Fruit fly (Drosophila melanogaster) whole organism, wandering third instar larva: ENCODE data around the gene CG18170.

Experiments used
- Abd-B ChIP-seq: fragments of >200 bp; optimal IDR thresholded peaks from 2 replicates; lab custom pipeline; 2017; ENCODE audit warnings: missing biosample characterization, missing genetic modification characterization
- CG32264 ChIP-seq: fragments of 200-800 bp; sonication (Bioruptor generic); optimal IDR thresholded peaks from 2 replicates; lab custom pipeline; 2016; ENCODE audit warnings: missing biosample characterization, missing genetic modification characterization
- CG9705 ChIP-seq: fragments of 200-800 bp; sonication (Bioruptor generic); optimal IDR thresholded peaks from 2 replicates; lab custom pipeline; 2018; ENCODE audit warnings: missing biosample characterization, mild to moderate bottlenecking, missing genetic modification characterization
- CrebA ChIP-seq: fragments of 200-800 bp; sonication (Bioruptor generic); optimal IDR thresholded peaks from 2 replicates; lab custom pipeline; 2016; ENCODE audit warnings: missing biosample characterization, mild to moderate bottlenecking, missing genetic modification characterization, borderline replicate concordance
- Dfd ChIP-seq: fragments of >200 bp; optimal IDR thresholded peaks from 2 replicates; lab custom pipeline; 2017; ENCODE audit warnings: missing biosample characterization, missing genetic modification characterization
- Dif ChIP-seq: fragments of 200-275, 200-300 bp; sonication (Bioruptor generic); optimal IDR thresholded peaks from 2 replicates; lab custom pipeline; 2018; ENCODE audit warnings: missing biosample characterization, missing genetic modification characterization; ENCODE audit not compliant: partially characterized antibody
- GATAd ChIP-seq: sonication (Bioruptor generic); optimal IDR thresholded peaks from 2 replicates; lab custom pipeline; 2016; ENCODE audit warnings: missing biosample characterization, missing genetic modification characterization
- HLH106 ChIP-seq: fragments of 200-800 bp; optimal IDR thresholded peaks from 3 replicates; lab custom pipeline; 2019; ENCODE audit warnings: missing biosample characterization, mild to moderate bottlenecking, missing genetic modification characterization, moderate library complexity
- Hnf4 ChIP-seq: fragments of 200-800 bp; sonication (Bioruptor generic); optimal IDR thresholded peaks from 2 replicates; lab custom pipeline; 2016; ENCODE audit warnings: missing biosample characterization, mild to moderate bottlenecking, missing genetic modification characterization
- Hr78 ChIP-seq: fragments of >200 bp; optimal IDR thresholded peaks from 2 replicates; lab custom pipeline; 2017; ENCODE audit warnings: missing biosample characterization, missing genetic modification characterization
- Hr83 ChIP-seq: fragments of 200-300 bp; sonication (Bioruptor generic); optimal IDR thresholded peaks from 2 replicates; lab custom pipeline; 2016; ENCODE audit warnings: missing biosample characterization, mild to moderate bottlenecking, missing genetic modification characterization, moderate library complexity; ENCODE audit not compliant: poor library complexity, severe bottlenecking
- Jra ChIP-seq: sonication (Bioruptor generic); optimal IDR thresholded peaks from 2 replicates; lab custom pipeline; 2016; ENCODE audit warnings: missing biosample characterization, missing genetic modification characterization
- Mio ChIP-seq: sonication (Bioruptor generic); optimal IDR thresholded peaks from 2 replicates; lab custom pipeline; 2016; ENCODE audit warnings: missing biosample characterization, missing genetic modification characterization
- Myc ChIP-seq: fragments of >200 bp; optimal IDR thresholded peaks from 2 replicates; lab custom pipeline; 2017
- N ChIP-seq: fragments of >200 bp; optimal IDR thresholded peaks from 2 replicates; lab custom pipeline; 2018; ENCODE audit warnings: missing biosample characterization, missing external identifiers, missing genetic modification characterization
- OdsH ChIP-seq: fragments of 200-800 bp; sonication (Bioruptor generic); optimal IDR thresholded peaks from 2 replicates; lab custom pipeline; 2016; ENCODE audit warnings: missing biosample characterization, mild to moderate bottlenecking, missing genetic modification characterization
- Rel ChIP-seq, 2 experiments: fragments of 200-800 bp; sonication (Bioruptor generic) in 1 of 2; optimal IDR thresholded peaks; 2 replicates in 1 of 2; 3 replicates in 1 of 2; lab custom pipeline; 2016 to 2019; ENCODE audit warnings: mild to moderate bottlenecking in 2 of 2, missing biosample characterization in 2 of 2, missing genetic modification characterization in 2 of 2, moderate library complexity in 1 of 2
- Sp1 ChIP-seq: fragments of 200-800 bp; sonication (Bioruptor generic); optimal IDR thresholded peaks from 3 replicates; lab custom pipeline; 2019; ENCODE audit warnings: missing biosample characterization, mild to moderate bottlenecking, missing genetic modification characterization, moderate library complexity
- Vsx2 ChIP-seq: fragments of 200-300, 225-300 bp; sonication (Bioruptor generic); optimal IDR thresholded peaks from 2 replicates; lab custom pipeline; 2018; ENCODE audit warnings: missing biosample characterization, missing genetic modification characterization; ENCODE audit not compliant: partially characterized antibody
- br ChIP-seq: fragments of 200-800 bp; sonication (Bioruptor generic); optimal IDR thresholded peaks from 2 replicates; lab custom pipeline; 2016; ENCODE audit warnings: missing biosample characterization, missing genetic modification characterization
- brk ChIP-seq: fragments of 200-800 bp; sonication (Bioruptor generic); optimal IDR thresholded peaks from 2 replicates; lab custom pipeline; 2016; ENCODE audit warnings: missing biosample characterization, mild to moderate bottlenecking, missing genetic modification characterization
- dmrt93B ChIP-seq: fragments of 200-800 bp; sonication (Bioruptor generic); optimal IDR thresholded peaks from 2 replicates; lab custom pipeline; 2018; ENCODE audit warnings: missing biosample characterization, mild to moderate bottlenecking, missing genetic modification characterization
- dsf ChIP-seq: sonication (Bioruptor generic); optimal IDR thresholded peaks from 2 replicates; lab custom pipeline; 2016; ENCODE audit warnings: missing biosample characterization, missing genetic modification characterization, borderline replicate concordance
- ey ChIP-seq: fragments of 200-800 bp; sonication (Bioruptor generic); optimal IDR thresholded peaks from 2 replicates; lab custom pipeline; 2016; ENCODE audit warnings: missing biosample characterization, missing genetic modification characterization
- foxo ChIP-seq, 2 experiments: fragments of 200-800 bp; sonication (Bioruptor generic); optimal IDR thresholded peaks; 2 replicates in 1 of 2; 3 replicates in 1 of 2; lab custom pipeline; 2016 to 2017; ENCODE audit warnings: missing biosample characterization in 2 of 2, missing genetic modification characterization in 2 of 2
- fru ChIP-seq: fragments of 200-800 bp; sonication (Bioruptor generic); optimal IDR thresholded peaks from 3 replicates; lab custom pipeline; 2016; ENCODE audit warnings: missing biosample characterization, mild to moderate bottlenecking, missing genetic modification characterization
- h ChIP-seq: fragments of 200-800 bp; sonication (Bioruptor generic); optimal IDR thresholded peaks from 3 replicates; lab custom pipeline; 2016; ENCODE audit warnings: missing biosample characterization, mild to moderate bottlenecking, missing genetic modification characterization
- jim ChIP-seq: fragments of 175-275, 200-325 bp; sonication (Bioruptor generic); optimal IDR thresholded peaks from 2 replicates; lab custom pipeline; 2016; ENCODE audit warnings: missing biosample characterization, mild to moderate bottlenecking, missing genetic modification characterization
- lola ChIP-seq: fragments of >200 bp; optimal IDR thresholded peaks from 2 replicates; lab custom pipeline; 2017; ENCODE audit warnings: missing biosample characterization, missing genetic modification characterization
- pan ChIP-seq: fragments of >200 bp; optimal IDR thresholded peaks from 2 replicates; lab custom pipeline; 2017
- psq ChIP-seq: fragments of 200-800 bp; sonication (Bioruptor generic); optimal IDR thresholded peaks from 3 replicates; lab custom pipeline; 2017; ENCODE audit warnings: missing biosample characterization, mild to moderate bottlenecking, missing genetic modification characterization, moderate library complexity
- rgr ChIP-seq: fragments of 200-800 bp; sonication (Bioruptor generic); optimal IDR thresholded peaks from 3 replicates; lab custom pipeline; 2016; ENCODE audit warnings: missing biosample characterization, mild to moderate bottlenecking, missing genetic modification characterization
- sage ChIP-seq: fragments of 200-800 bp; sonication (Bioruptor generic); optimal IDR thresholded peaks from 2 replicates; lab custom pipeline; 2016; ENCODE audit warnings: missing biosample characterization, mild to moderate bottlenecking, missing genetic modification characterization
- sv ChIP-seq: fragments of 200-800 bp; sonication (Bioruptor generic); optimal IDR thresholded peaks from 3 replicates; lab custom pipeline; 2016; ENCODE audit warnings: missing biosample characterization, missing genetic modification characterization
- tai ChIP-seq: sonication (Bioruptor generic); optimal IDR thresholded peaks from 2 replicates; lab custom pipeline; 2016; ENCODE audit warnings: missing biosample characterization, missing genetic modification characterization
- usp ChIP-seq: fragments of >200 bp; optimal IDR thresholded peaks from 2 replicates; lab custom pipeline; 2017; ENCODE audit warnings: missing biosample characterization, missing genetic modification characterization
- woc ChIP-seq: sonication (Bioruptor generic); optimal IDR thresholded peaks from 2 replicates; lab custom pipeline; 2016; ENCODE audit warnings: missing biosample characterization, mild to moderate bottlenecking, missing genetic modification characterization

Gene CG18170

DNA sequence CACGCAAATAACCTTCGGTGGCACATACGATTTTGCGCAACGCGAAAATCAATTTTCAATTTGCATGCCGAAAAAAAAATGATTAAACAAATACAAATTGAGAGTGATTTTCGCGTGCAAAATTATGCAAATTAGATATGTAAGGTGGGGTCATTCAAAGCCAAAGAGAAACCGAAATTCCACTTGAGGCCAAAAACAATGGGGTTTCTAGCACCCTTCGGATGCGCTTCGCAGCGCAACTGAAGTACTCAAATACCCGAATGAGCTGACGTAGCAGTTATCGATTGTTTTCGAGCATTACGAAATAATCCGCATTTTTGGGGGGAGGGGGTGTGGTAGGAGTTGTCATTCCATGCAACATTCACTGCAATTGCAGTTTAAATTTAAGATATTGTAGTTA, 21.9 kb upstream of the CG18170 start:
- no peak for TF ChIP-seq h
- no peak for TF ChIP-seq pan (lab: Kevin White, UChicago)
- no peak for TF ChIP-seq Sp1 (GFP tag; lab: Kevin White, UChicago)
- TF ChIP-seq Jra (GFP tag; lab: Kevin White, UChicago), result no peak
- TF ChIP-seq Dif, result no peak
- TF ChIP-seq br (GFP tag; lab: Kevin White, UChicago), result no peak
- TF ChIP-seq Hr83 (GFP tag; lab: Kevin White, UChicago), result no peak
- TF ChIP-seq brk (GFP tag; lab: Kevin White, UChicago), result no peak
- TF ChIP-seq usp (GFP tag; lab: Kevin White, UChicago), result no peak
- no peak for TF ChIP-seq sage (GFP tag; lab: Kevin White, UChicago)
- no peak for TF ChIP-seq Abd-B (GFP tag; lab: Kevin White, UChicago)
- no peak for TF ChIP-seq jim (GFP tag; lab: Kevin White, UChicago)
- no peak for TF ChIP-seq CG9705 (GFP tag; lab: Kevin White, UChicago)

DNA sequence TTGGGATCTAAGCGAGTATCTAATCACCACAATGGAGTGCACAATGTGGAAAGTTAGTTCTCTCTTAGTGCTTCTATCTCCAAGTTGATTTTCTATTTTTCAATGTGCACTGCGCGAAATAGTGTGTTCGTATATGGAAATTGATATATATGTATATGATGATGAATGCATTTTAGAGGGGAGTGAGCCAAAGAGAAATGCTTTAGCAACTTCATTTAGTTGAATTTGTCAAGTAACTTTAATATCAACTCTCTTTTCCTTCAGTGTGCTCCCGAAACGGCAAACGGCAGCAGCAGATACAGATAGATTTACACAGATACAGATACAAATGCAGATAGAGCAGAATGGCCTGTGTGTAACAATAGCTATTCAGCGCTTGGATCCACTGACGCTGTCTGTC, 18.8 kb upstream of the CG18170 start:
- TF ChIP-seq sage (GFP tag; lab: Kevin White, UChicago), result no peak
- no peak for TF ChIP-seq sv (GFP tag; lab: Kevin White, UChicago)
- TF ChIP-seq Hnf4, result no peak
- no peak for TF ChIP-seq Rel (GFP tag; optimal IDR thresholded peaks at IDR 0.05; lab: Kevin White, UChicago)
- no peak for TF ChIP-seq Rel (tag; optimal IDR thresholded peaks at IDR 0.05; lab: Kevin White, UChicago)
- TF ChIP-seq Mio (GFP tag; lab: Kevin White, UChicago), result no peak
- TF ChIP-seq lola (GFP tag; lab: Kevin White, UChicago), result no peak
- no peak for TF ChIP-seq Myc (lab: Kevin White, UChicago)
- no peak for TF ChIP-seq jim (GFP tag; lab: Kevin White, UChicago)
- no peak for TF ChIP-seq psq
- TF ChIP-seq woc (GFP tag; lab: Kevin White, UChicago), result no peak
- no peak for TF ChIP-seq brk (GFP tag; lab: Kevin White, UChicago)
- peak; percentile 23 for TF ChIP-seq ey (GFP tag; lab: Kevin White, UChicago)
- peak; percentile 8 for TF ChIP-seq br (GFP tag; lab: Kevin White, UChicago)
- peak; percentile 4 for TF ChIP-seq tai (GFP tag; lab: Kevin White, UChicago)
- peak; percentile 15 for TF ChIP-seq OdsH (GFP tag; lab: Kevin White, UChicago)
- peak; percentile 50 for TF ChIP-seq h
- TF ChIP-seq foxo (GFP tag; optimal IDR thresholded peaks at IDR 0.05; lab: Kevin White, UChicago), result peak in 1 of 2 experiments; percentile 48
- TF ChIP-seq rgr (GFP tag; lab: Kevin White, UChicago), result peak; percentile 27
- peak; percentile 32 for TF ChIP-seq fru (GFP tag; lab: Kevin White, UChicago)
- TF ChIP-seq dsf (GFP tag; lab: Kevin White, UChicago), result no peak
- no peak for TF ChIP-seq CG9705 (GFP tag; lab: Kevin White, UChicago)
- no peak for TF ChIP-seq Hr78 (GFP tag; lab: Kevin White, UChicago)
- TF ChIP-seq N (GFP tag; lab: Kevin White, UChicago), result no peak
- no peak for TF ChIP-seq GATAd (GFP tag; lab: Kevin White, UChicago)
- TF ChIP-seq CG32264 (GFP tag; lab: Kevin White, UChicago), result no peak
- TF ChIP-seq pan (lab: Kevin White, UChicago), result no peak
- no peak for TF ChIP-seq HLH106 (tag; lab: Kevin White, UChicago)
- no peak for TF ChIP-seq Dfd (GFP tag; lab: Kevin White, UChicago)
- no peak for TF ChIP-seq Vsx2 (GFP tag; lab: Kevin White, UChicago)
- no peak for TF ChIP-seq CrebA
- no peak for TF ChIP-seq Hr83 (GFP tag; lab: Kevin White, UChicago)

DNA sequence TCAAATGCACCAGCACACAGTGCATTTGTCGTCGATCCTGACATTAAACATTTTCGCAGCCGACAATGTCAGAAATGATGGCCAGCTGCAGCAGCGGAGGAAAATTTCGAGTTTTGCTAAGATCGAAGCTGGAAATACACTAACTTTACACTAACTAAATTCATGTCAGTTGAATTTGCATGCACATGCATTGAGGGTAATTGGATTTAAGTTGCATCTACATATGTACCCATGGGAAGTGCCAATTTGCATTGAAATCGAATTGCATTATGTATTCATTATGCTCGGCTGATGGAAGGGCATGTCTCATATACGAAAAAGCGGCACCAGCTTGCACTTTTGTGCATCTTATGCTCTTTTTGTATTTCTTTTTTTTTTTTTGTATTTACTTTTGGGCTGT, 18.0 kb upstream of the CG18170 start:
- TF ChIP-seq dmrt93B, result peak; percentile 61
- peak; percentile 72 for TF ChIP-seq woc (GFP tag; lab: Kevin White, UChicago)
- TF ChIP-seq Sp1 (GFP tag; lab: Kevin White, UChicago), result peak; percentile 0
- peak; percentile 71 for TF ChIP-seq CG32264 (GFP tag; lab: Kevin White, UChicago)
- TF ChIP-seq br (GFP tag; lab: Kevin White, UChicago), result peak; percentile 46
- no peak for TF ChIP-seq dsf (GFP tag; lab: Kevin White, UChicago)
- peak; percentile 72 for TF ChIP-seq HLH106 (tag; lab: Kevin White, UChicago)
- no peak for TF ChIP-seq sv (GFP tag; lab: Kevin White, UChicago)
- peak in 1 of 2 experiments; percentile 39 for TF ChIP-seq foxo (GFP tag; optimal IDR thresholded peaks at IDR 0.05; lab: Kevin White, UChicago)
- no peak for TF ChIP-seq Myc (lab: Kevin White, UChicago)
- peak; percentile 38 for TF ChIP-seq ey (GFP tag; lab: Kevin White, UChicago)
- peak; percentile 78 for TF ChIP-seq h
- TF ChIP-seq tai (GFP tag; lab: Kevin White, UChicago), result no peak
- peak; percentile 30 for TF ChIP-seq CG9705 (GFP tag; lab: Kevin White, UChicago)
- TF ChIP-seq sage (GFP tag; lab: Kevin White, UChicago), result peak; percentile 60
- no peak for TF ChIP-seq Jra (GFP tag; lab: Kevin White, UChicago)
